Fruit fly (Drosophila melanogaster): ENCODE data around the gene Cyp6d5.
A peak's percentile ranks its signal among the peaks of the same experiment; 100 is the strongest.

The Cyp6d5 gene

dm6 chr3R:13986648-13987047 is 42.4 kb upstream of the Cyp6d5 start (continued):
- TF ChIP-seq Pdp1 (GFP tag; optimal IDR thresholded peaks at IDR 0.05) (no peak), Meics (GFP tag; optimal IDR thresholded peaks at IDR 0.05) (no peak), bigmax (GFP tag; optimal IDR thresholded peaks at IDR 0.05) (no peak), cwo (GFP tag; optimal IDR thresholded peaks at IDR 0.05) (no peak), phol (tag; optimal IDR thresholded peaks at IDR 0.05) (peak; percentile 53), Abd-B (GFP tag; optimal IDR thresholded peaks at IDR 0.05) (peak; percentile 66), bab2 (GFP tag; optimal IDR thresholded peaks at IDR 0.05) (no peak), CG13624 (GFP tag; optimal IDR thresholded peaks at IDR 0.05) (no peak), gfzf (GFP tag; optimal IDR thresholded peaks at IDR 0.05) (no peak), nerfin-2 (GFP tag; IDR thresholded peaks at IDR 0.05; ENCODE audit: partially characterized antibody) (no peak), Usf (GFP tag; optimal IDR thresholded peaks at IDR 0.05) (no peak), gce (GFP tag; IDR thresholded peaks at IDR 0.05) (no peak), Dad (GFP tag; optimal IDR thresholded peaks at IDR 0.05) (no peak), B-H2 (GFP tag; optimal IDR thresholded peaks at IDR 0.05) (no peak), CG18764 (GFP tag; optimal IDR thresholded peaks at IDR 0.05) (no peak), jigr1 (GFP tag; IDR thresholded peaks at IDR 0.05) (no peak), CG7556 (GFP tag; optimal IDR thresholded peaks at IDR 0.05) (peak; percentile 19), CG13424 (tag; optimal IDR thresholded peaks at IDR 0.05) (no peak), CG17829 (tag; optimal IDR thresholded peaks at IDR 0.05) (no peak), Lpt (GFP tag; optimal IDR thresholded peaks at IDR 0.05) (no peak), otp (GFP tag; IDR thresholded peaks at IDR 0.05) (no peak), org-1 (GFP tag; optimal IDR thresholded peaks at IDR 0.05) (no peak), Camta (GFP tag; optimal IDR thresholded peaks at IDR 0.05) (no peak), Rfx (GFP tag; IDR thresholded peaks at IDR 0.05) (no peak), shn (GFP tag; optimal IDR thresholded peaks at IDR 0.05) (no peak), trh (GFP tag; optimal IDR thresholded peaks at IDR 0.05) (no peak), CG8944 (GFP tag; optimal IDR thresholded peaks at IDR 0.05) (no peak), Hey (tag; optimal IDR thresholded peaks at IDR 0.05) (no peak), crc (GFP tag; optimal IDR thresholded peaks at IDR 0.05) (no peak), aop (GFP tag; IDR thresholded peaks at IDR 0.05) (no peak), CG4820 (GFP tag; optimal IDR thresholded peaks at IDR 0.05) (no peak), pb (GFP tag; optimal IDR thresholded peaks at IDR 0.05) (no peak), CG3726 (GFP tag; IDR thresholded peaks at IDR 0.05) (no peak), CG2120 (GFP tag; optimal IDR thresholded peaks at IDR 0.05) (no peak), tin (GFP tag; optimal IDR thresholded peaks at IDR 0.05) (no peak), sr (GFP tag; IDR thresholded peaks at IDR 0.05) (no peak), gem (tag; optimal IDR thresholded peaks at IDR 0.05) (peak; percentile 50), toy (GFP tag; IDR thresholded peaks at IDR 0.05) (no peak), Fer3 (tag; optimal IDR thresholded peaks at IDR 0.05) (no peak), D19B (GFP tag; optimal IDR thresholded peaks at IDR 0.05) (no peak), CG1792 (GFP tag; optimal IDR thresholded peaks at IDR 0.05) (no peak), zf30C (GFP tag; optimal IDR thresholded peaks at IDR 0.05) (no peak), pzg (GFP tag; optimal IDR thresholded peaks at IDR 0.05) (no peak), CG3281 (GFP tag; optimal IDR thresholded peaks at IDR 0.05) (no peak), Dp (GFP tag; optimal IDR thresholded peaks at IDR 0.05) (no peak), CG4707 (GFP tag; optimal IDR thresholded peaks at IDR 0.05) (no peak), repo (GFP tag; optimal IDR thresholded peaks at IDR 0.05) (no peak), hbn (GFP tag; IDR thresholded peaks at IDR 0.05; ENCODE audit: partially characterized antibody) (no peak), kah (GFP tag; optimal IDR thresholded peaks at IDR 0.05) (no peak), Med (GFP tag) (no peak), Jarid2 (GFP tag; optimal IDR thresholded peaks at IDR 0.05) (no peak), fd96Cb (tag; optimal IDR thresholded peaks at IDR 0.05) (peak; percentile 29)

Measured in whole organism, embryonic.